Worm (Caenorhabditis elegans) whole organism, L4 larva: ENCODE results near the gene ttr-31.
A peak's percentile ranks its signal among the peaks of the same experiment; 100 is the strongest.

ENCODE experiments used
- R02D3.7 ChIP-seq: fragments of 150-350 bp; sonication (generic microtip); optimal IDR thresholded peaks from 3 replicates; lab custom pipeline; 2014; ENCODE audit warnings: missing biosample characterization, missing genetic modification characterization
- Y48G9A.11 ChIP-seq: fragments of 200-800 bp; sonication (Bioruptor generic); IDR thresholded peaks from 2 replicates; pipeline ENCODE4 v1.3.6; 2022; ENCODE audit warnings: missing genetic modification reagents, missing genetic modification characterization, missing compliant biosample characterization
- Y5F2A.4 ChIP-seq: fragments of 200-800 bp; sonication (Bioruptor generic); optimal IDR thresholded peaks from 2 replicates; lab custom pipeline; 2018; ENCODE audit warnings: mild to moderate bottlenecking, missing genetic modification characterization, missing compliant biosample characterization
- Y75B8A.6 ChIP-seq: fragments of 200-800 bp; sonication (Bioruptor generic); IDR thresholded peaks from 2 replicates; pipeline ENCODE4 v1.3.6; 2022; ENCODE audit warnings: missing genetic modification reagents, missing genetic modification characterization, missing compliant biosample characterization
- aha-1 ChIP-seq: fragments of 150-350 bp; peaks from one replicate; lab custom pipeline; 2014; ENCODE audit warnings: missing biosample characterization, missing genetic modification characterization
- ceh-20 ChIP-seq: fragments of 200-800 bp; sonication (Bioruptor generic); IDR thresholded peaks from 2 replicates; pipeline ENCODE4 v1.3.6; 2022; ENCODE audit warnings: missing genetic modification reagents, missing genetic modification characterization, missing compliant biosample characterization
- ceh-82 ChIP-seq: sonication (generic microtip); optimal IDR thresholded peaks from 2 replicates; lab custom pipeline; 2017; ENCODE audit warnings: missing biosample characterization, missing genetic modification characterization
- ces-1 ChIP-seq: fragments of 150-350 bp; sonication (generic microtip); optimal IDR thresholded peaks from 4 replicates; lab custom pipeline; 2014; ENCODE audit warnings: missing biosample characterization, missing genetic modification reagents, missing genetic modification characterization
- ctbp-1 ChIP-seq: fragments of 200-800 bp; sonication (Bioruptor generic); IDR thresholded peaks from 2 replicates; pipeline ENCODE4 v1.3.6; 2022; ENCODE audit warnings: missing genetic modification reagents, missing genetic modification characterization, missing compliant biosample characterization
- daf-16 ChIP-seq, 3 experiments: sonication (generic microtip); optimal IDR thresholded peaks; 2 replicates each; lab custom pipeline; 2016 to 2017; ENCODE audit warnings: missing genetic modification characterization in 3 of 3, missing genetic modification reagents in 3 of 3, mild to moderate bottlenecking in 2 of 3, missing compliant biosample characterization in 2 of 3, missing biosample characterization in 1 of 3, moderate library complexity in 1 of 3
- dmd-8 ChIP-seq: fragments of 200-800 bp; sonication (Bioruptor generic); IDR thresholded peaks from 2 replicates; pipeline ENCODE4 v1.3.6; 2022; ENCODE audit warnings: missing genetic modification characterization, missing compliant biosample characterization
- dve-1 ChIP-seq: sonication (generic microtip); optimal IDR thresholded peaks from 2 replicates; lab custom pipeline; 2017; ENCODE audit warnings: antibody characterized with exemption, mild to moderate bottlenecking, missing genetic modification characterization, missing compliant biosample characterization; ENCODE audit not compliant: insufficient read depth
- egl-43 ChIP-seq: fragments of 200-800 bp; sonication (Bioruptor generic); IDR thresholded peaks from 2 replicates; pipeline ENCODE4 v1.3.6; 2022; ENCODE audit warnings: missing genetic modification reagents, missing genetic modification characterization, missing compliant biosample characterization
- lin-38 ChIP-seq: fragments of 200-800 bp; sonication (Bioruptor generic); IDR thresholded peaks from 2 replicates; pipeline ENCODE4 v1.3.6; 2022; ENCODE audit warnings: missing genetic modification reagents, missing genetic modification characterization, missing compliant biosample characterization
- madf-5 ChIP-seq, 2 experiments: fragments of 200-800 bp; sonication (Bioruptor generic); IDR thresholded peaks; 2 replicates each; pipeline ENCODE4 v1.3.6; 2022; ENCODE audit warnings: missing compliant biosample characterization in 2 of 2, missing genetic modification characterization in 2 of 2
- madf-9 ChIP-seq: fragments of 200-800 bp; sonication (Bioruptor generic); conservative IDR thresholded peaks from 2 replicates; pipeline ENCODE4 v1.3.6; 2022; ENCODE audit warnings: missing genetic modification reagents, missing genetic modification characterization, missing compliant biosample characterization
- mdl-1 ChIP-seq, 2 experiments: fragments of 150-350 bp in 1 of 2; sonication (generic microtip) in 1 of 2; optimal IDR thresholded peaks; 2 replicates each; lab custom pipeline; 2014 to 2017; ENCODE audit warnings: missing biosample characterization in 2 of 2, missing genetic modification characterization in 2 of 2
- mep-1 ChIP-seq: fragments of 150-350 bp; sonication (generic microtip); optimal IDR thresholded peaks from 3 replicates; lab custom pipeline; 2014; ENCODE audit warnings: missing biosample characterization, missing genetic modification characterization
- mxl-3 ChIP-seq: fragments of 200-800 bp; sonication (Bioruptor generic); optimal IDR thresholded peaks from 2 replicates; lab custom pipeline; 2018; ENCODE audit warnings: mild to moderate bottlenecking, missing genetic modification characterization, missing compliant biosample characterization
- nhr-10 ChIP-seq: fragments of 150-350 bp; optimal IDR thresholded peaks from 2 replicates; lab custom pipeline; 2014; ENCODE audit warnings: missing biosample characterization, missing genetic modification characterization
- nhr-102 ChIP-seq: sonication (generic microtip); optimal IDR thresholded peaks from 2 replicates; lab custom pipeline; 2016; ENCODE audit warnings: mild to moderate bottlenecking, missing genetic modification characterization, moderate library complexity, missing compliant biosample characterization
- nhr-11 ChIP-seq: fragments of 150-350 bp; optimal IDR thresholded peaks from 2 replicates; lab custom pipeline; 2014; ENCODE audit warnings: missing biosample characterization, missing genetic modification characterization
- nhr-41 ChIP-seq: fragments of 200-800 bp; sonication (Bioruptor generic); IDR thresholded peaks from 2 replicates; pipeline ENCODE4 v1.3.6; 2022; ENCODE audit warnings: missing genetic modification reagents, missing genetic modification characterization, missing compliant biosample characterization
- pha-4 ChIP-seq, 2 experiments: fragments of 150-350 bp in 1 of 2; fragments of 200-800 bp in 1 of 2; sonication (Bioruptor generic) in 1 of 2; IDR thresholded peaks in 1 of 2; optimal IDR thresholded peaks in 1 of 2; 2 replicates each; pipeline versions ENCODE4 v1.3.6 to Lab custom; 2014 to 2022; ENCODE audit warnings: missing genetic modification characterization in 2 of 2, missing genetic modification reagents in 2 of 2, missing biosample characterization in 1 of 2, missing compliant biosample characterization in 1 of 2
- php-3 ChIP-seq: fragments of 200-800 bp; sonication (Bioruptor generic); IDR thresholded peaks from 2 replicates; pipeline ENCODE4 v1.3.6; 2022; ENCODE audit warnings: missing genetic modification reagents, missing genetic modification characterization, missing compliant biosample characterization
- pqm-1 ChIP-seq: sonication (generic microtip); optimal IDR thresholded peaks from 2 replicates; lab custom pipeline; 2017; ENCODE audit warnings: missing biosample characterization, missing genetic modification characterization
- rbr-2 ChIP-seq: sonication (generic microtip); optimal IDR thresholded peaks from 2 replicates; lab custom pipeline; 2016; ENCODE audit warnings: missing genotype, missing genetic modification characterization, missing compliant biosample characterization
- snpc-1.2 ChIP-seq: fragments of 200-800 bp; sonication (Bioruptor generic); IDR thresholded peaks from 2 replicates; pipeline ENCODE4 v1.3.6; 2022; ENCODE audit warnings: missing genetic modification reagents, missing genetic modification characterization, missing compliant biosample characterization
- spr-3 ChIP-seq: fragments of 200-800 bp; sonication (Bioruptor generic); optimal IDR thresholded peaks from 2 replicates; lab custom pipeline; 2018; ENCODE audit warnings: mild to moderate bottlenecking, missing genetic modification characterization, missing compliant biosample characterization
- tra-1 ChIP-seq: fragments of 200-800 bp; sonication (Bioruptor generic); IDR thresholded peaks from 2 replicates; pipeline ENCODE4 v1.3.6; 2022; ENCODE audit warnings: missing genetic modification reagents, missing genetic modification characterization, missing compliant biosample characterization
- unc-130 ChIP-seq: sonication (generic microtip); optimal IDR thresholded peaks from 2 replicates; lab custom pipeline; 2016; ENCODE audit warnings: missing genetic modification reagents, missing genetic modification characterization, missing compliant biosample characterization
- unc-39 ChIP-seq: sonication (generic microtip); optimal IDR thresholded peaks from 2 replicates; lab custom pipeline; 2017; ENCODE audit warnings: missing biosample characterization, missing genetic modification characterization
- unc-62 ChIP-seq, 3 experiments: fragments of 150-350 bp in 1 of 3; sonication (generic microtip); optimal IDR thresholded peaks in 2 of 3; peaks in 1 of 3; 1 replicate in 1 of 3; 2 replicates in 2 of 3; lab custom pipeline; 2014 to 2017; ENCODE audit warnings: missing biosample characterization in 3 of 3, missing genetic modification characterization in 3 of 3, missing genetic modification reagents in 3 of 3, missing genotype in 1 of 3
- zfp-2 ChIP-seq: sonication (generic microtip); optimal IDR thresholded peaks from 2 replicates; lab custom pipeline; 2016; ENCODE audit warnings: mild to moderate bottlenecking, missing genetic modification characterization, missing compliant biosample characterization
- zip-11 ChIP-seq: fragments of 200-800 bp; sonication (Bioruptor generic); IDR thresholded peaks from 2 replicates; pipeline ENCODE4 v1.3.6; 2022; ENCODE audit warnings: missing genetic modification characterization, missing compliant biosample characterization
- zip-2 ChIP-seq: fragments of 150-350 bp; optimal IDR thresholded peaks from 2 replicates; lab custom pipeline; 2014; ENCODE audit warnings: missing biosample characterization, missing genetic modification characterization
- ztf-7 ChIP-seq: fragments of 150-350 bp; optimal IDR thresholded peaks from 2 replicates; lab custom pipeline; 2014; ENCODE audit warnings: missing biosample characterization, missing genetic modification characterization

Gene ttr-31

ce11 chrX:10976447-10977196 lies 32.2 kb downstream of the ttr-31 start:
- no peak for TF ChIP-seq Y75B8A.6
- no peak for TF ChIP-seq daf-16 (GFP tag; optimal IDR thresholded peaks at IDR 0.05; lab: Kevin White, UChicago)
- peak; percentile 93 for TF ChIP-seq daf-16 (tag; optimal IDR thresholded peaks at IDR 0.05; lab: Kevin White, UChicago)

ce11 chrX:10971118-10971517 lies 37.7 kb downstream of the ttr-31 start:
- no peak for TF ChIP-seq mep-1 (tag; lab: Kevin White, UChicago)
- no peak for TF ChIP-seq madf-9
- peak; percentile 71 for TF ChIP-seq aha-1 (tag; lab: Kevin White, UChicago)
- TF ChIP-seq unc-62 (GFP tag; optimal IDR thresholded peaks at IDR 0.05 in 1 of 2; lab: Kevin White, UChicago) = peak in 1 of 2 experiments; percentile 85
- TF ChIP-seq unc-62 (tag; optimal IDR thresholded peaks at IDR 0.05; lab: Kevin White, UChicago) = no peak

DNA sequence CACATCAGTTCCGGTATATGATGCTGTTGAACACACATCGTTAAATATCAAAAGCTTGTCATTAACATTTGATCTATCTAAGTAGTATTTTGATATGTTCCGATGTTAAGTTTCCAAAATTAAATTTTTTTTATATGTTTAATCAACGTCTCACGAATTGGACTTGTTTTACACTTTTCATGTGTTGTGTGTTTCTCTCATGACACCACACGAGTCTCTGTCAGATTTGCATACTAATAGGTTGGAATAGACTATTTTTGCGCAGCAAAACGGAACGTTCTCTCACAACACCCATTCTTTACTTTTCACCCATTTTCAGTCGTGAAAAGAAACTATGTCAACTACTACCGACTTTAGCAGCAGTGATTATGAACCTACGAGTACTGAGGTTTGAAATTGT lies 38.2 kb downstream of the ttr-31 start, which contains the start of gene K09C8.8:
Gene K09C8.8, plus strand, starts transcription at position 301 of the 400 bp plus-strand sequence.
- TF ChIP-seq php-3 (GFP tag; lab: Robert Waterston, UW) (no peak), ctbp-1 (GFP tag; lab: Robert Waterston, UW) (no peak), nhr-41 (GFP tag; lab: Robert Waterston, UW) (no peak), pqm-1 (tag; lab: Kevin White, UChicago) (no peak), ceh-20 (GFP tag; lab: Robert Waterston, UW) (no peak), mdl-1 (tag; optimal IDR thresholded peaks at IDR 0.05; lab: Kevin White, UChicago) (no peak), nhr-11 (no peak), pha-4 (GFP tag; IDR thresholded peaks at IDR 0.05; lab: Robert Waterston, UW) (no peak), pha-4 (tag; optimal IDR thresholded peaks at IDR 0.05; lab: Kevin White, UChicago) (no peak), ztf-7 (tag; lab: Kevin White, UChicago) (no peak), nhr-102 (tag; lab: Kevin White, UChicago) (no peak), zip-2 (no peak), mxl-3 (GFP tag; lab: Kevin White, UChicago) (no peak), egl-43 (GFP tag; lab: Robert Waterston, UW) (no peak), zip-11 (GFP tag; lab: Robert Waterston, UW) (no peak), tra-1 (no peak), ces-1 (GFP tag; lab: Kevin White, UChicago) (no peak)

DNA sequence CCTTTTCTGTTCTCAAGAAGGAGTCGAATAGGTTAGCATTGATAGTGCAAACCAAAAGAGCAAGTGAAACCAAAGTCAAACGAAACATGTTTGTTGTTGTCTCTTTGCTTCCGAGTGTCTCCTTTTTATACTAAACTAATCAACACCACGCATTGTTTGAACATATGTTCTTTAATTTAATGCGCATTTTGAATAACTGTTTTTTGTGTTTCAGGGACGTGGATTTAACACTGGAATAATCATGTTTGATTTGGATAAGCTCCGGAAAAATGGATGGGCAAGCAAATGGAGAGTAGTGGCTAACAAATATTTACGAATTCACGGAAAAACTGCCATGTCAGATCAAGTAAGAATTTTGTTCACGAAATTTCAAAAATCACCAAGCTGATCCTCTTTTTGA lies 41.2 kb downstream of the ttr-31 start, which contains the start of gene K09C8.9:
Gene K09C8.9, minus strand, starts transcription at position 101 of the 400 bp plus-strand sequence.
- no peak for TF ChIP-seq dmd-8 (GFP tag; lab: Robert Waterston, UW)
- TF ChIP-seq dve-1 (tag; lab: Kevin White, UChicago) = no peak
- TF ChIP-seq Y5F2A.4 (GFP tag; lab: Kevin White, UChicago) = no peak
- no peak for TF ChIP-seq madf-5 (GFP tag; IDR thresholded peaks at IDR 0.05; lab: Robert Waterston, UW)
- TF ChIP-seq unc-39 = no peak
- TF ChIP-seq zfp-2 (tag; lab: Kevin White, UChicago) = no peak
- no peak for TF ChIP-seq nhr-10 (tag; lab: Kevin White, UChicago)
- no peak for TF ChIP-seq ceh-82
- no peak for TF ChIP-seq daf-16 (GFP tag; optimal IDR thresholded peaks at IDR 0.05; lab: Kevin White, UChicago)
- no peak for TF ChIP-seq daf-16 (tag; optimal IDR thresholded peaks at IDR 0.05; lab: Kevin White, UChicago)
- TF ChIP-seq snpc-1.2 (GFP tag; lab: Robert Waterston, UW) = no peak
- TF ChIP-seq R02D3.7 = no peak
- TF ChIP-seq unc-130 (GFP tag; lab: Kevin White, UChicago) = no peak
- no peak for TF ChIP-seq lin-38
- TF ChIP-seq rbr-2 (tag; lab: Kevin White, UChicago) = no peak
- TF ChIP-seq Y48G9A.11 = no peak
- TF ChIP-seq spr-3 = no peak
